Worm (Caenorhabditis elegans) whole organism, mixed stage, embryonic: Measurements from ENCODE around the gene kqt-2.

Source experiments
- blmp-1 ChIP-seq: fragments of 150-350 bp; optimal IDR thresholded peaks from 2 replicates; lab custom pipeline; 2014; ENCODE audit warnings: missing biosample characterization, missing genetic modification characterization
- elt-1 ChIP-seq: sonication (generic microtip); optimal IDR thresholded peaks from 2 replicates; lab custom pipeline; 2017; ENCODE audit warnings: missing genetic modification characterization, mild to moderate bottlenecking, missing compliant biosample characterization, antibody characterized with exemption, moderate library complexity, borderline replicate concordance; ENCODE audit not compliant: insufficient read depth
- elt-3 ChIP-seq: fragments of 150-350 bp; optimal IDR thresholded peaks from 2 replicates; lab custom pipeline; 2014; ENCODE audit warnings: missing biosample characterization, missing genetic modification characterization
- lin-13 ChIP-seq: fragments of 150-350 bp; optimal IDR thresholded peaks from 2 replicates; lab custom pipeline; 2014; ENCODE audit warnings: missing biosample characterization, missing genetic modification characterization
- lsy-2 ChIP-seq: fragments of 150-350 bp; optimal IDR thresholded peaks from 2 replicates; lab custom pipeline; 2014; ENCODE audit warnings: missing biosample characterization, missing genetic modification characterization
- mab-5 ChIP-seq: fragments of 150-350 bp; optimal IDR thresholded peaks from 2 replicates; lab custom pipeline; 2014; ENCODE audit warnings: missing biosample characterization, missing genetic modification characterization
- nhr-12 ChIP-seq: fragments of 150-350 bp; optimal IDR thresholded peaks from 2 replicates; lab custom pipeline; 2014; ENCODE audit warnings: missing biosample characterization, missing genetic modification characterization
- nhr-28 ChIP-seq: fragments of 150-350 bp; optimal IDR thresholded peaks from 2 replicates; lab custom pipeline; 2014; ENCODE audit warnings: missing biosample characterization, missing genetic modification characterization
- pha-4 ChIP-seq: fragments of 150-350 bp; optimal IDR thresholded peaks from 2 replicates; lab custom pipeline; 2018; ENCODE audit warnings: missing biosample characterization, missing genetic modification reagents, missing genetic modification characterization
- snpc-4 ChIP-seq: fragments of 150-350 bp; optimal IDR thresholded peaks from 2 replicates; lab custom pipeline; 2014; ENCODE audit warnings: missing biosample characterization, missing genetic modification characterization
- unc-62 ChIP-seq: fragments of 150-350 bp; optimal IDR thresholded peaks from 2 replicates; lab custom pipeline; 2014; ENCODE audit warnings: missing biosample characterization, missing genetic modification reagents, missing genetic modification characterization
- ztf-11 ChIP-seq: fragments of 150-350 bp; optimal IDR thresholded peaks from 2 replicates; lab custom pipeline; 2014; ENCODE audit warnings: missing biosample characterization, missing genetic modification characterization

DNA sequence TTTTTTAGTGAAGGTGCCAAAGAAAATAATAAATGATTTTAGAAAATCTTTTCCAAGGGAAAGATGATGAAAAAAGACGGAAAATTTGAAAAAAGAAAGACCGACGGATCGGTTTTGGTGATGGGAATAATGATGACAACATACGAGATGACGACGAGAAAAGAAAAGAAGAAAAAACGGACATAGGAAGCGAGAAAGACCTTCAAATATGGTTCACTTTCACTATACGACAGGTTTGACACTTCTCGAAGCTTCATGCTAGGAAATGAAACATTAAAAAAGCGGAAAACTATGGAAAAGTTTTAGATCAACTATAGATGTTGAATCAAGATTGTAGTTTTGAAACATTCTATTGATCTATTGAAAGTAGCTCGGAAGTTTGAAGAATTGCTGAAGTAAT is 46.0 kb downstream of the kqt-2 start:
- TF ChIP-seq blmp-1 (tag; lab: Kevin White, UChicago) (no peak), lin-13 (tag; lab: Kevin White, UChicago) (no peak), elt-3 (tag; lab: Kevin White, UChicago) (no peak), elt-1 (tag; lab: Kevin White, UChicago) (no peak), pha-4 (tag; lab: Kevin White, UChicago) (no peak), nhr-28 (no peak), snpc-4 (tag; lab: Kevin White, UChicago) (no peak), unc-62 (no peak), lsy-2 (tag; lab: Kevin White, UChicago) (no peak), mab-5 (tag; lab: Kevin White, UChicago) (no peak), nhr-12 (tag; lab: Kevin White, UChicago) (no peak), ztf-11 (tag; lab: Kevin White, UChicago) (no peak)
